Worm (Caenorhabditis elegans) whole organism, young adult: Measurements from ENCODE around the gene Y56A3A.16.

Source experiments
- B0261.1 ChIP-seq: sonication (generic microtip); optimal IDR thresholded peaks from 2 replicates; lab custom pipeline; 2016; ENCODE audit warnings: mild to moderate bottlenecking, missing genetic modification characterization, moderate library complexity, missing compliant biosample characterization
- C06A6.2 ChIP-seq: fragments of 200-800 bp; sonication (Bioruptor generic); conservative IDR thresholded peaks from 2 replicates; pipeline ENCODE4 v1.3.6; 2022; ENCODE audit warnings: missing genetic modification characterization, missing compliant biosample characterization
- F23B12.7 ChIP-seq: sonication (generic microtip); optimal IDR thresholded peaks from 2 replicates; lab custom pipeline; 2017; ENCODE audit warnings: missing genetic modification characterization, mild to moderate bottlenecking, missing compliant biosample characterization, antibody characterized with exemption, moderate library complexity; ENCODE audit not compliant: insufficient read depth
- F33H1.4 ChIP-seq: fragments of 200-800 bp; sonication (Bioruptor generic); IDR thresholded peaks from 2 replicates; pipeline ENCODE4 v1.3.6; 2022; ENCODE audit warnings: missing genetic modification reagents, missing genetic modification characterization, missing compliant biosample characterization
- F37B4.10 ChIP-seq: fragments of 200-800 bp; sonication (Bioruptor generic); IDR thresholded peaks from 2 replicates; pipeline ENCODE4 v1.3.6; 2022; ENCODE audit warnings: missing genetic modification characterization, missing compliant biosample characterization
- F49E8.2 ChIP-seq: sonication (generic microtip); optimal IDR thresholded peaks from 3 replicates; lab custom pipeline; 2017; ENCODE audit warnings: missing genetic modification characterization, mild to moderate bottlenecking, missing compliant biosample characterization, antibody characterized with exemption, moderate library complexity; ENCODE audit not compliant: insufficient read depth
- F52B5.7 ChIP-seq: sonication (generic microtip); optimal IDR thresholded peaks from 2 replicates; lab custom pipeline; 2016; ENCODE audit warnings: mild to moderate bottlenecking, missing genetic modification characterization, missing compliant biosample characterization
- F57C9.4 ChIP-seq: sonication (generic microtip); optimal IDR thresholded peaks from 2 replicates; lab custom pipeline; 2017; ENCODE audit warnings: mild to moderate bottlenecking, missing genetic modification characterization, missing compliant biosample characterization
- K11D2.4 ChIP-seq: fragments of 200-800 bp; sonication (Bioruptor generic); IDR thresholded peaks from 2 replicates; pipeline ENCODE4 v1.3.6; 2022; ENCODE audit warnings: missing genetic modification reagents, missing genetic modification characterization, missing compliant biosample characterization
- T26A5.8 ChIP-seq: sonication (generic microtip); optimal IDR thresholded peaks from 2 replicates; lab custom pipeline; 2016; ENCODE audit warnings: missing genetic modification characterization, missing compliant biosample characterization
- Y67H2A.10 ChIP-seq: fragments of 200-800 bp; sonication (Bioruptor generic); conservative IDR thresholded peaks from 2 replicates; pipeline ENCODE4 v1.3.6; 2022; ENCODE audit warnings: missing genetic modification reagents, missing genetic modification characterization, missing compliant biosample characterization
- Y79H2A.3 ChIP-seq: fragments of 200-800 bp; sonication (Bioruptor generic); conservative IDR thresholded peaks from 2 replicates; pipeline ENCODE4 v1.3.6; 2022; ENCODE audit warnings: missing genetic modification reagents, missing genetic modification characterization, missing compliant biosample characterization
- akir-1 ChIP-seq: fragments of 200-800 bp; sonication (Bioruptor generic); optimal IDR thresholded peaks from 2 replicates; lab custom pipeline; 2018; ENCODE audit warnings: mild to moderate bottlenecking, missing genetic modification characterization, moderate library complexity, missing compliant biosample characterization
- athp-1 ChIP-seq: sonication (generic microtip); optimal IDR thresholded peaks from 2 replicates; lab custom pipeline; 2017; ENCODE audit warnings: mild to moderate bottlenecking, missing genetic modification characterization, missing compliant biosample characterization
- attf-5 ChIP-seq: fragments of 200-800 bp; sonication (Bioruptor generic); optimal IDR thresholded peaks from 2 replicates; lab custom pipeline; 2018; ENCODE audit warnings: mild to moderate bottlenecking, missing genetic modification characterization, missing compliant biosample characterization
- ccch-3 ChIP-seq: fragments of 200-800 bp; sonication (Bioruptor generic); optimal IDR thresholded peaks from 2 replicates; lab custom pipeline; 2018; ENCODE audit warnings: mild to moderate bottlenecking, missing genetic modification characterization, missing compliant biosample characterization
- cebp-1 ChIP-seq, 2 experiments: fragments of 200-800 bp in 1 of 2; sonication (Bioruptor generic) in 1 of 2; sonication (generic microtip) in 1 of 2; IDR thresholded peaks in 1 of 2; optimal IDR thresholded peaks in 1 of 2; 2 replicates each; pipeline versions ENCODE4 v1.3.6 to Lab custom; 2017 to 2022; ENCODE audit warnings: missing compliant biosample characterization in 2 of 2, missing genetic modification characterization in 2 of 2, mild to moderate bottlenecking in 1 of 2, missing genetic modification reagents in 1 of 2, moderate library complexity in 1 of 2
- ceh-79 ChIP-seq: sonication (generic microtip); optimal IDR thresholded peaks from 2 replicates; lab custom pipeline; 2017; ENCODE audit warnings: mild to moderate bottlenecking, missing genetic modification characterization, missing compliant biosample characterization
- dox-1 ChIP-seq: fragments of 200-800 bp; sonication (Bioruptor generic); IDR thresholded peaks from 2 replicates; pipeline ENCODE4 v1.3.6; 2022; ENCODE audit warnings: missing genetic modification reagents, missing genetic modification characterization, missing compliant biosample characterization
- dpff-1 ChIP-seq: sonication (generic microtip); optimal IDR thresholded peaks from 2 replicates; lab custom pipeline; 2017; ENCODE audit warnings: mild to moderate bottlenecking, missing genetic modification characterization, missing compliant biosample characterization
- egl-44 ChIP-seq: fragments of 200-800 bp; sonication (Bioruptor generic); IDR thresholded peaks from 2 replicates; pipeline ENCODE4 v1.3.6; 2022; ENCODE audit warnings: missing genetic modification reagents, missing genetic modification characterization, missing compliant biosample characterization
- ekl-4 ChIP-seq: fragments of 200-800 bp; sonication (Bioruptor generic); IDR thresholded peaks from 2 replicates; pipeline ENCODE4 v1.3.6; 2022; ENCODE audit warnings: missing genetic modification reagents, missing genetic modification characterization, missing compliant biosample characterization
- ets-4 ChIP-seq: fragments of 200-800 bp; sonication (Bioruptor generic); optimal IDR thresholded peaks from 2 replicates; lab custom pipeline; 2018; ENCODE audit warnings: mild to moderate bottlenecking, missing genetic modification characterization, missing compliant biosample characterization
- hlh-26 ChIP-seq: fragments of 200-800 bp; sonication (Bioruptor generic); conservative IDR thresholded peaks from 2 replicates; pipeline ENCODE4 v1.3.6; 2022; ENCODE audit warnings: missing genetic modification reagents, missing genetic modification characterization, missing compliant biosample characterization
- hmg-20 ChIP-seq: fragments of 200-800 bp; sonication (Bioruptor generic); IDR thresholded peaks from 2 replicates; pipeline ENCODE4 v1.3.6; 2022; ENCODE audit warnings: missing genetic modification reagents, missing genetic modification characterization, missing compliant biosample characterization
- hsf-1 ChIP-seq: fragments of 200-800 bp; sonication (Bioruptor generic); IDR thresholded peaks from 2 replicates; pipeline ENCODE4 v1.3.6; 2022; ENCODE audit warnings: missing genetic modification reagents, missing genetic modification characterization, missing compliant biosample characterization
- let-607 ChIP-seq, 2 experiments: fragments of 200-800 bp in 1 of 2; sonication (Bioruptor generic) in 1 of 2; sonication (generic microtip) in 1 of 2; optimal IDR thresholded peaks; 2 replicates each; lab custom pipeline; 2016 to 2018; ENCODE audit warnings: mild to moderate bottlenecking in 2 of 2, missing compliant biosample characterization in 2 of 2, missing genetic modification characterization in 2 of 2, moderate library complexity in 2 of 2, missing genotype in 1 of 2
- lin-35 ChIP-seq, 3 experiments: fragments of 150-350 bp in 2 of 3; sonication (generic microtip) in 1 of 3; optimal IDR thresholded peaks; 2 replicates each; lab custom pipeline; 2014 to 2018; ENCODE audit warnings: missing biosample characterization in 3 of 3, missing genetic modification characterization in 3 of 3, missing genetic modification reagents in 3 of 3
- lsy-27 ChIP-seq: sonication (generic microtip); optimal IDR thresholded peaks from 2 replicates; lab custom pipeline; 2017; ENCODE audit warnings: missing genetic modification characterization, mild to moderate bottlenecking, missing compliant biosample characterization, antibody characterized with exemption, missing genotype, borderline replicate concordance; ENCODE audit not compliant: insufficient read depth
- mes-4 ChIP-seq: sonication (generic microtip); optimal IDR thresholded peaks from 2 replicates; lab custom pipeline; 2016; ENCODE audit warnings: missing genotype, missing genetic modification characterization, missing compliant biosample characterization
- nfya-2 ChIP-seq: fragments of 200-800 bp; sonication (Bioruptor generic); IDR thresholded peaks from 2 replicates; pipeline ENCODE4 v1.3.6; 2022; ENCODE audit warnings: missing genetic modification reagents, missing genetic modification characterization, missing compliant biosample characterization
- nhr-27 ChIP-seq: fragments of 200-800 bp; sonication (Bioruptor generic); optimal IDR thresholded peaks from 2 replicates; lab custom pipeline; 2018; ENCODE audit warnings: mild to moderate bottlenecking, missing genetic modification characterization, moderate library complexity, missing compliant biosample characterization
- pbrm-1 ChIP-seq: fragments of 200-800 bp; sonication (Bioruptor generic); IDR thresholded peaks from 2 replicates; pipeline ENCODE4 v1.3.6; 2022; ENCODE audit warnings: missing genetic modification reagents, missing genetic modification characterization, missing compliant biosample characterization
- rcor-1 ChIP-seq: fragments of 200-800 bp; sonication (Bioruptor generic); IDR thresholded peaks from 2 replicates; pipeline ENCODE4 v1.3.6; 2022; ENCODE audit warnings: missing genetic modification reagents, missing genetic modification characterization, missing compliant biosample characterization
- rec-8 ChIP-seq, 2 experiments: sonication (generic microtip); optimal IDR thresholded peaks; 2 replicates each; lab custom pipeline; 2016; ENCODE audit warnings: mild to moderate bottlenecking in 2 of 2, missing genetic modification characterization in 2 of 2, missing genetic modification reagents in 2 of 2, missing genotype in 2 of 2, missing biosample characterization in 1 of 2, missing compliant biosample characterization in 1 of 2, moderate library complexity in 1 of 2
- sea-2 ChIP-seq: fragments of 200-800 bp; sonication (Bioruptor generic); IDR thresholded peaks from 2 replicates; pipeline ENCODE4 v1.3.6; 2022; ENCODE audit warnings: missing genetic modification characterization, missing compliant biosample characterization
- snpc-1.3 ChIP-seq: sonication (generic microtip); optimal IDR thresholded peaks from 2 replicates; lab custom pipeline; 2017; ENCODE audit warnings: missing genetic modification characterization, mild to moderate bottlenecking, missing compliant biosample characterization, antibody characterized with exemption, moderate library complexity, missing genotype, missing genetic modification reagents; ENCODE audit not compliant: insufficient read depth
- snpc-3.4 ChIP-seq: sonication (generic microtip); optimal IDR thresholded peaks from 2 replicates; lab custom pipeline; 2017; ENCODE audit warnings: missing genetic modification characterization, mild to moderate bottlenecking, missing compliant biosample characterization, antibody characterized with exemption, moderate library complexity, missing genotype, missing genetic modification reagents
- somi-1 ChIP-seq: fragments of 200-800 bp; sonication (Bioruptor generic); optimal IDR thresholded peaks from 2 replicates; lab custom pipeline; 2018; ENCODE audit warnings: mild to moderate bottlenecking, missing genetic modification characterization, missing compliant biosample characterization
- xnd-1 ChIP-seq: sonication (generic microtip); optimal IDR thresholded peaks from 2 replicates; lab custom pipeline; 2016; ENCODE audit warnings: missing genotype, missing genetic modification reagents, missing genetic modification characterization, missing compliant biosample characterization
- zim-3 ChIP-seq: sonication (generic microtip); optimal IDR thresholded peaks from 2 replicates; lab custom pipeline; 2017; ENCODE audit warnings: mild to moderate bottlenecking, missing genetic modification characterization, moderate library complexity, missing compliant biosample characterization
- ztf-22 ChIP-seq: fragments of 200-800 bp; sonication (Bioruptor generic); optimal IDR thresholded peaks from 2 replicates; lab custom pipeline; 2018; ENCODE audit warnings: mild to moderate bottlenecking, missing genetic modification characterization, moderate library complexity, missing compliant biosample characterization
- ztf-25 ChIP-seq: fragments of 200-800 bp; sonication (Bioruptor generic); IDR thresholded peaks from 2 replicates; pipeline ENCODE4 v1.3.6; 2022; ENCODE audit warnings: missing genetic modification reagents, missing genetic modification characterization, missing compliant biosample characterization
- ztf-6 ChIP-seq: fragments of 200-800 bp; sonication (Bioruptor generic); IDR thresholded peaks from 2 replicates; pipeline ENCODE4 v1.3.6; 2022; ENCODE audit warnings: missing genetic modification reagents, missing genetic modification characterization, missing compliant biosample characterization

Y56A3A.16 gene

ce11 chrIII:11946062-11946749, 32.1 kb upstream of the Y56A3A.16 start (continued):
- TF ChIP-seq pbrm-1 (GFP tag; lab: Robert Waterston, UW) (peak; percentile 72), ccch-3 (peak; percentile 77), hlh-26 (GFP tag; lab: Robert Waterston, UW) (no peak), akir-1 (GFP tag; lab: Kevin White, UChicago) (peak; percentile 43), F33H1.4 (GFP tag; lab: Robert Waterston, UW) (peak; percentile 66), F52B5.7 (tag; lab: Kevin White, UChicago) (peak; percentile 5), cebp-1 (GFP tag; IDR thresholded peaks at IDR 0.05; lab: Robert Waterston, UW) (no peak), cebp-1 (tag; optimal IDR thresholded peaks at IDR 0.05; lab: Kevin White, UChicago) (peak; percentile 55), K11D2.4 (GFP tag; lab: Robert Waterston, UW) (peak; percentile 77), let-607 (tag; optimal IDR thresholded peaks at IDR 0.05; lab: Kevin White, UChicago) (peak in 1 of 2 experiments; percentile 78), ets-4 (no peak), xnd-1 (tag; lab: Kevin White, UChicago) (peak; percentile 37), C06A6.2 (GFP tag; lab: Robert Waterston, UW) (0 out of 2 replicates have a peak, but pooled peaks have one; percentile 26), snpc-3.4 (tag; lab: Kevin White, UChicago) (peak; percentile 58), F49E8.2 (tag; lab: Kevin White, UChicago) (peak; percentile 39), F37B4.10 (GFP tag; lab: Robert Waterston, UW) (no peak), nhr-27 (tag; lab: Kevin White, UChicago) (peak; percentile 74), hsf-1 (GFP tag; lab: Robert Waterston, UW) (peak; percentile 57; the same call in 1 of the 2 replicates), sea-2 (no peak), ekl-4 (peak; percentile 41; the same call in 1 of the 2 replicates), dpff-1 (tag; lab: Kevin White, UChicago) (no peak), F57C9.4 (tag; lab: Kevin White, UChicago) (peak; percentile 59), mes-4 (tag; lab: Kevin White, UChicago) (no peak), somi-1 (no peak), Y67H2A.10 (GFP tag; lab: Robert Waterston, UW) (no peak), B0261.1 (tag; lab: Kevin White, UChicago) (peak; percentile 20), ztf-22 (GFP tag; lab: Kevin White, UChicago) (no peak), nfya-2 (GFP tag; lab: Robert Waterston, UW) (0 out of 2 replicates have a peak, but pooled peaks have one; percentile 63), ztf-25 (GFP tag; lab: Robert Waterston, UW) (no peak; the same call in 1 of the 2 replicates), hmg-20 (GFP tag; lab: Robert Waterston, UW) (peak; percentile 58; the same call in 1 of the 2 replicates), ceh-79 (peak; percentile 7), egl-44 (GFP tag; lab: Robert Waterston, UW) (no peak), T26A5.8 (tag; lab: Kevin White, UChicago) (no peak), F23B12.7 (no peak), zim-3 (tag; lab: Kevin White, UChicago) (peak; percentile 74), snpc-1.3 (no peak), dox-1 (GFP tag; lab: Robert Waterston, UW) (peak; percentile 67; the same call in 1 of the 2 replicates), lin-35 (GFP tag; optimal IDR thresholded peaks at IDR 0.05; lab: Kevin White, UChicago) (peak in 1 of 3 experiments; percentile 78), lsy-27 (no peak), ztf-6 (GFP tag; lab: Robert Waterston, UW) (0 out of 2 replicates have a peak, but pooled peaks have one; percentile 46), Y79H2A.3 (GFP tag; lab: Robert Waterston, UW) (no peak), rcor-1 (GFP tag; lab: Robert Waterston, UW) (peak; percentile 82), rec-8 (tag; optimal IDR thresholded peaks at IDR 0.05; lab: Kevin White, UChicago) (peak in 1 of 2 experiments; percentile 71), athp-1 (tag; lab: Kevin White, UChicago) (peak; percentile 79), attf-5 (GFP tag; lab: Kevin White, UChicago) (no peak)
